Worm (Caenorhabditis elegans): Measurements from ENCODE around the gene cnk-1.
"Not testable (repeated sequence)": the region's sequence is repeated elsewhere in the genome, so short reads cannot be mapped to it uniquely, and the experiment has no call there.

The cnk-1 gene

ce11 chrIII:10270778-10271307 lies at the start of gene cnk-1 (continued):
- TF ChIP-seq aly-2 (tag; optimal IDR thresholded peaks at IDR 0.05) (no peak), unc-62 (GFP tag; optimal IDR thresholded peaks at IDR 0.05) (no peak), alr-1 (tag; optimal IDR thresholded peaks at IDR 0.05; ENCODE audit: borderline replicate concordance) (no peak), nhr-237 (tag; optimal IDR thresholded peaks at IDR 0.05) (no peak), jun-1 (tag; optimal IDR thresholded peaks at IDR 0.05) (peak; percentile 9), Y116A8C.19 (tag; optimal IDR thresholded peaks at IDR 0.05; ENCODE audit: borderline replicate concordance) (no peak), unc-98 (GFP tag; IDR thresholded peaks at IDR 0.05) (peak; percentile 99), mdl-1 (tag; optimal IDR thresholded peaks at IDR 0.05) (no peak), ceh-82 (tag; optimal IDR thresholded peaks at IDR 0.05) (peak; percentile 32 to 56 (median 53)), lin-14 (GFP tag; optimal IDR thresholded peaks at IDR 0.05) (peak; percentile 88), lin-35 (GFP tag; optimal IDR thresholded peaks at IDR 0.05) (peak; percentile 63 to 77), efl-1 (optimal IDR thresholded peaks at IDR 0.05) (peak; percentile 78 to 81), efl-1 (GFP tag; optimal IDR thresholded peaks at IDR 0.05 in 1 of 2) (peak; percentile 67 to 97), nhr-19 (GFP tag; conservative IDR thresholded peaks at IDR 0.05) (peak; percentile 98), blmp-1 (tag; optimal IDR thresholded peaks at IDR 0.05) (no peak), egl-13 (tag; optimal IDR thresholded peaks at IDR 0.05) (peak; percentile 83), rnt-1 (tag; optimal IDR thresholded peaks at IDR 0.05) (peak; percentile 99), tlp-1 (tag; optimal IDR thresholded peaks at IDR 0.05) (no peak), nhr-28 (tag; optimal IDR thresholded peaks at IDR 0.05) (no peak), snpc-4 (tag; optimal IDR thresholded peaks at IDR 0.05) (no peak), lin-13 (GFP tag; optimal IDR thresholded peaks at IDR 0.05) (peak; percentile 34), ceh-88 (GFP tag; IDR thresholded peaks at IDR 0.05) (peak; percentile 95), hpl-2 (GFP tag; optimal IDR thresholded peaks at IDR 0.05) (no peak), nhr-12 (tag; optimal IDR thresholded peaks at IDR 0.05) (no peak), pag-3 (tag; optimal IDR thresholded peaks at IDR 0.05; ENCODE audit: borderline replicate concordance, insufficient read depth) (no peak), ceh-8 (GFP tag; optimal IDR thresholded peaks at IDR 0.05) (peak; percentile 57), unc-30 (tag; optimal IDR thresholded peaks at IDR 0.05) (no peak), pqm-1 (tag; optimal IDR thresholded peaks at IDR 0.05) (no peak), fos-1 (tag; optimal IDR thresholded peaks at IDR 0.05) (no peak), ceh-90 (tag; optimal IDR thresholded peaks at IDR 0.05) (peak; percentile 85), sptf-1 (tag; optimal IDR thresholded peaks at IDR 0.05) (no peak), C34B4.2 (tag; optimal IDR thresholded peaks at IDR 0.05) (peak; percentile 20)

- TF ChIP-seq nhr-28 (tag; optimal IDR thresholded peaks at IDR 0.05); nhr-85 (tag); swsn-7 (tag; optimal IDR thresholded peaks at IDR 0.05): not testable (repeated sequence)
These were observed 49.2 kb upstream of the cnk-1 start, which contains the start of gene Y70G10A.4 for ce11 chrIII:10221860-10222259. Gene Y70G10A.4, plus strand, starts transcription at chrIII:10222160.

- TF ChIP-seq nhr-28 (tag; optimal IDR thresholded peaks at IDR 0.05), result peak; percentile 47
- peak; percentile 79 for TF ChIP-seq lir-3 (tag; optimal IDR thresholded peaks at IDR 0.05; ENCODE audit: poor library complexity)
These were observed 46.0 kb upstream of the cnk-1 start for ce11 chrIII:10225056-10225455.

- TF ChIP-seq lin-15B (tag; optimal IDR thresholded peaks at IDR 0.05) (no peak), irx-1 (tag; optimal IDR thresholded peaks at IDR 0.05) (no peak), xbp-1 (tag; optimal IDR thresholded peaks at IDR 0.05) (no peak), egl-13 (tag; optimal IDR thresholded peaks at IDR 0.05) (no peak), ceh-8 (GFP tag; optimal IDR thresholded peaks at IDR 0.05) (no peak), hlh-17 (GFP tag; optimal IDR thresholded peaks at IDR 0.05; ENCODE audit: borderline replicate concordance) (no peak), pax-3 (tag; optimal IDR thresholded peaks at IDR 0.05) (no peak), snpc-4 (tag; optimal IDR thresholded peaks at IDR 0.05) (no peak), nhr-237 (tag; optimal IDR thresholded peaks at IDR 0.05) (no peak), unc-62 (GFP tag; optimal IDR thresholded peaks at IDR 0.05) (no peak), nhr-76 (tag; optimal IDR thresholded peaks at IDR 0.05) (no peak), lsy-2 (tag; optimal IDR thresholded peaks at IDR 0.05) (no peak), ets-5 (GFP tag; IDR thresholded peaks at IDR 0.05) (no peak)
These were observed 39.4 kb upstream of the cnk-1 start for ce11 chrIII:10231641-10232040.

Measured in whole organism, L1 larva.